Worm (Caenorhabditis elegans) whole organism, young adult: Measurements from ENCODE around the gene Y43B11AL.1.

Experiments used
- B0019.2 ChIP-seq: fragments of 200-800 bp; sonication (Bioruptor generic); conservative IDR thresholded peaks from 2 replicates; pipeline ENCODE4 v1.3.6; 2022; ENCODE audit warnings: missing genetic modification reagents, missing genetic modification characterization, missing compliant biosample characterization
- B0035.1 ChIP-seq: sonication (generic microtip); optimal IDR thresholded peaks from 2 replicates; lab custom pipeline; 2016; ENCODE audit warnings: missing genetic modification characterization, mild to moderate bottlenecking, missing compliant biosample characterization, missing genotype, missing genetic modification reagents
- B0261.1 ChIP-seq: sonication (generic microtip); optimal IDR thresholded peaks from 2 replicates; lab custom pipeline; 2016; ENCODE audit warnings: mild to moderate bottlenecking, missing genetic modification characterization, moderate library complexity, missing compliant biosample characterization
- B0336.3 ChIP-seq: fragments of 200-800 bp; sonication (Bioruptor generic); IDR thresholded peaks from 2 replicates; pipeline ENCODE4 v1.3.6; 2022; ENCODE audit warnings: missing genetic modification characterization, missing compliant biosample characterization
- C06A6.2 ChIP-seq: fragments of 200-800 bp; sonication (Bioruptor generic); conservative IDR thresholded peaks from 2 replicates; pipeline ENCODE4 v1.3.6; 2022; ENCODE audit warnings: missing genetic modification characterization, missing compliant biosample characterization
- C17E4.6 ChIP-seq: fragments of 200-800 bp; sonication (Bioruptor generic); IDR thresholded peaks from 2 replicates; pipeline ENCODE4 v1.3.6; 2022; ENCODE audit warnings: missing genetic modification reagents, missing genetic modification characterization, missing compliant biosample characterization
- D2030.7 ChIP-seq: fragments of 200-800 bp; sonication (Bioruptor generic); IDR thresholded peaks from 2 replicates; pipeline ENCODE4 v1.3.6; 2022; ENCODE audit warnings: missing genetic modification reagents, missing genetic modification characterization, missing compliant biosample characterization
- F23B12.7 ChIP-seq: sonication (generic microtip); optimal IDR thresholded peaks from 2 replicates; lab custom pipeline; 2017; ENCODE audit warnings: missing genetic modification characterization, mild to moderate bottlenecking, missing compliant biosample characterization, antibody characterized with exemption, moderate library complexity; ENCODE audit not compliant: insufficient read depth
- F39B2.1 ChIP-seq: fragments of 200-800 bp; sonication (Bioruptor generic); IDR thresholded peaks from 2 replicates; pipeline ENCODE4 v1.3.6; 2022; ENCODE audit warnings: missing genetic modification reagents, missing genetic modification characterization, missing compliant biosample characterization
- F52B5.7 ChIP-seq: sonication (generic microtip); optimal IDR thresholded peaks from 2 replicates; lab custom pipeline; 2016; ENCODE audit warnings: mild to moderate bottlenecking, missing genetic modification characterization, missing compliant biosample characterization
- F55B11.4 ChIP-seq: sonication (generic microtip); optimal IDR thresholded peaks from 2 replicates; lab custom pipeline; 2016; ENCODE audit warnings: missing compliant biosample characterization, missing genetic modification characterization, borderline replicate concordance; ENCODE audit not compliant: insufficient read depth
- F57C9.4 ChIP-seq: sonication (generic microtip); optimal IDR thresholded peaks from 2 replicates; lab custom pipeline; 2017; ENCODE audit warnings: mild to moderate bottlenecking, missing genetic modification characterization, missing compliant biosample characterization
- Y53G8AR.9 ChIP-seq: fragments of 200-800 bp; sonication (Bioruptor generic); conservative IDR thresholded peaks from 2 replicates; pipeline ENCODE4 v1.3.6; 2022; ENCODE audit warnings: missing genetic modification reagents, missing genetic modification characterization, missing compliant biosample characterization
- Y56A3A.18 ChIP-seq: fragments of 200-800 bp; sonication (Bioruptor generic); IDR thresholded peaks from 2 replicates; pipeline ENCODE4 v1.3.6; 2022; ENCODE audit warnings: missing genetic modification reagents, missing genetic modification characterization, missing compliant biosample characterization
- bed-1 ChIP-seq: fragments of 200-800 bp; sonication (Bioruptor generic); IDR thresholded peaks from 2 replicates; pipeline ENCODE4 v1.3.6; 2022; ENCODE audit warnings: missing genetic modification reagents, missing genetic modification characterization, missing compliant biosample characterization
- ccch-3 ChIP-seq: fragments of 200-800 bp; sonication (Bioruptor generic); optimal IDR thresholded peaks from 2 replicates; lab custom pipeline; 2018; ENCODE audit warnings: mild to moderate bottlenecking, missing genetic modification characterization, missing compliant biosample characterization
- ceh-27 ChIP-seq: fragments of 200-800 bp; sonication (Bioruptor generic); optimal IDR thresholded peaks from 2 replicates; lab custom pipeline; 2018; ENCODE audit warnings: mild to moderate bottlenecking, missing genetic modification characterization, moderate library complexity, missing compliant biosample characterization
- ceh-40 ChIP-seq: fragments of 200-800 bp; sonication (Bioruptor generic); IDR thresholded peaks from 2 replicates; pipeline ENCODE4 v1.3.6; 2022; ENCODE audit warnings: missing genetic modification characterization, missing compliant biosample characterization
- die-1 ChIP-seq: sonication (generic microtip); optimal IDR thresholded peaks from 2 replicates; lab custom pipeline; 2016; ENCODE audit warnings: missing genotype, mild to moderate bottlenecking, missing genetic modification characterization, missing compliant biosample characterization
- efl-1 ChIP-seq: fragments of 150-350 bp; optimal IDR thresholded peaks from 2 replicates; lab custom pipeline; 2014; ENCODE audit warnings: missing biosample characterization, missing genetic modification reagents, missing genetic modification characterization
- egl-44 ChIP-seq: fragments of 200-800 bp; sonication (Bioruptor generic); IDR thresholded peaks from 2 replicates; pipeline ENCODE4 v1.3.6; 2022; ENCODE audit warnings: missing genetic modification reagents, missing genetic modification characterization, missing compliant biosample characterization
- ets-4 ChIP-seq: fragments of 200-800 bp; sonication (Bioruptor generic); optimal IDR thresholded peaks from 2 replicates; lab custom pipeline; 2018; ENCODE audit warnings: mild to moderate bottlenecking, missing genetic modification characterization, missing compliant biosample characterization
- fkh-3 ChIP-seq: sonication (generic microtip); optimal IDR thresholded peaks from 2 replicates; lab custom pipeline; 2016; ENCODE audit warnings: mild to moderate bottlenecking, missing genetic modification characterization, missing compliant biosample characterization
- gei-17 ChIP-seq: fragments of 200-800 bp; sonication (Bioruptor generic); optimal IDR thresholded peaks from 2 replicates; lab custom pipeline; 2018; ENCODE audit warnings: mild to moderate bottlenecking, missing genetic modification characterization, missing compliant biosample characterization
- him-1 ChIP-seq: sonication (generic microtip); optimal IDR thresholded peaks from 2 replicates; lab custom pipeline; 2016; ENCODE audit warnings: missing genotype, missing genetic modification reagents, missing genetic modification characterization, missing compliant biosample characterization
- let-607 ChIP-seq, 2 experiments: fragments of 200-800 bp in 1 of 2; sonication (Bioruptor generic) in 1 of 2; sonication (generic microtip) in 1 of 2; optimal IDR thresholded peaks; 2 replicates each; lab custom pipeline; 2016 to 2018; ENCODE audit warnings: mild to moderate bottlenecking in 2 of 2, missing compliant biosample characterization in 2 of 2, missing genetic modification characterization in 2 of 2, moderate library complexity in 2 of 2, missing genotype in 1 of 2
- lin-26 ChIP-seq: fragments of 200-800 bp; sonication (Bioruptor generic); IDR thresholded peaks from 2 replicates; pipeline ENCODE4 v1.3.6; 2022; ENCODE audit warnings: missing genetic modification reagents, missing genetic modification characterization, missing compliant biosample characterization
- lin-35 ChIP-seq, 3 experiments: fragments of 150-350 bp in 2 of 3; sonication (generic microtip) in 1 of 3; optimal IDR thresholded peaks; 2 replicates each; lab custom pipeline; 2014 to 2018; ENCODE audit warnings: missing biosample characterization in 3 of 3, missing genetic modification characterization in 3 of 3, missing genetic modification reagents in 3 of 3
- lin-54 ChIP-seq: fragments of 200-800 bp; sonication (Bioruptor generic); optimal IDR thresholded peaks from 2 replicates; lab custom pipeline; 2018; ENCODE audit warnings: mild to moderate bottlenecking, missing genetic modification characterization, missing compliant biosample characterization
- lir-1 ChIP-seq: fragments of 200-800 bp; sonication (Bioruptor generic); conservative IDR thresholded peaks from 2 replicates; pipeline ENCODE4 v1.3.6; 2022; ENCODE audit warnings: missing genetic modification reagents, missing genetic modification characterization, missing compliant biosample characterization
- mxl-1 ChIP-seq: sonication (generic microtip); optimal IDR thresholded peaks from 2 replicates; lab custom pipeline; 2016; ENCODE audit warnings: missing genetic modification characterization, missing compliant biosample characterization
- nfya-1 ChIP-seq: sonication (generic microtip); optimal IDR thresholded peaks from 2 replicates; lab custom pipeline; 2017; ENCODE audit warnings: antibody characterized with exemption, missing compliant biosample characterization, missing genetic modification characterization, borderline replicate concordance; ENCODE audit not compliant: insufficient read depth
- nfyb-1 ChIP-seq: fragments of 200-800 bp; sonication (Bioruptor generic); IDR thresholded peaks from 2 replicates; pipeline ENCODE4 v1.3.6; 2022; ENCODE audit warnings: missing genetic modification reagents, missing genetic modification characterization, missing compliant biosample characterization
- nhr-120 ChIP-seq: fragments of 200-800 bp; sonication (Bioruptor generic); IDR thresholded peaks from 2 replicates; pipeline ENCODE4 v1.3.6; 2022; ENCODE audit warnings: missing genetic modification characterization, missing compliant biosample characterization
- nhr-27 ChIP-seq: fragments of 200-800 bp; sonication (Bioruptor generic); optimal IDR thresholded peaks from 2 replicates; lab custom pipeline; 2018; ENCODE audit warnings: mild to moderate bottlenecking, missing genetic modification characterization, moderate library complexity, missing compliant biosample characterization
- nhr-90 ChIP-seq: sonication (generic microtip); optimal IDR thresholded peaks from 2 replicates; lab custom pipeline; 2016; ENCODE audit warnings: missing genotype, mild to moderate bottlenecking, missing genetic modification characterization, missing compliant biosample characterization
- pbrm-1 ChIP-seq: fragments of 200-800 bp; sonication (Bioruptor generic); IDR thresholded peaks from 2 replicates; pipeline ENCODE4 v1.3.6; 2022; ENCODE audit warnings: missing genetic modification reagents, missing genetic modification characterization, missing compliant biosample characterization
- repo-1 ChIP-seq: sonication (generic microtip); optimal IDR thresholded peaks from 2 replicates; lab custom pipeline; 2017; ENCODE audit warnings: mild to moderate bottlenecking, missing genetic modification characterization, missing compliant biosample characterization
- sdz-38 ChIP-seq: sonication (generic microtip); optimal IDR thresholded peaks from 2 replicates; lab custom pipeline; 2016; ENCODE audit warnings: missing genotype, missing genetic modification characterization, missing compliant biosample characterization
- snpc-3.4 ChIP-seq: sonication (generic microtip); optimal IDR thresholded peaks from 2 replicates; lab custom pipeline; 2017; ENCODE audit warnings: missing genetic modification characterization, mild to moderate bottlenecking, missing compliant biosample characterization, antibody characterized with exemption, moderate library complexity, missing genotype, missing genetic modification reagents
- snpc-4 ChIP-seq, 5 experiments: fragments of 150-350 bp in 1 of 5; sonication (generic microtip) in 4 of 5; optimal IDR thresholded peaks; 2 replicates each; lab custom pipeline; 2014 to 2018; ENCODE audit warnings: missing genetic modification characterization in 5 of 5, missing biosample characterization in 3 of 5, antibody characterized with exemption in 2 of 5, mild to moderate bottlenecking in 2 of 5, missing compliant biosample characterization in 2 of 5, missing genotype in 2 of 5, moderate library complexity in 2 of 5, missing genetic modification reagents in 1 of 5
- somi-1 ChIP-seq: fragments of 200-800 bp; sonication (Bioruptor generic); optimal IDR thresholded peaks from 2 replicates; lab custom pipeline; 2018; ENCODE audit warnings: mild to moderate bottlenecking, missing genetic modification characterization, missing compliant biosample characterization
- tbx-9 ChIP-seq: sonication (generic microtip); optimal IDR thresholded peaks from 2 replicates; lab custom pipeline; 2016; ENCODE audit warnings: borderline replicate concordance, missing genetic modification characterization, inconsistent platforms, missing compliant biosample characterization
- xnd-1 ChIP-seq: sonication (generic microtip); optimal IDR thresholded peaks from 2 replicates; lab custom pipeline; 2016; ENCODE audit warnings: missing genotype, missing genetic modification reagents, missing genetic modification characterization, missing compliant biosample characterization
- ztf-25 ChIP-seq: fragments of 200-800 bp; sonication (Bioruptor generic); IDR thresholded peaks from 2 replicates; pipeline ENCODE4 v1.3.6; 2022; ENCODE audit warnings: missing genetic modification reagents, missing genetic modification characterization, missing compliant biosample characterization
- ztf-26 ChIP-seq: sonication (generic microtip); optimal IDR thresholded peaks from 2 replicates; lab custom pipeline; 2017; ENCODE audit warnings: missing genetic modification characterization, missing compliant biosample characterization
- ztf-3 ChIP-seq: fragments of 200-800 bp; sonication (Bioruptor generic); optimal IDR thresholded peaks from 2 replicates; lab custom pipeline; 2018; ENCODE audit warnings: mild to moderate bottlenecking, missing genetic modification characterization, missing compliant biosample characterization

Gene Y43B11AL.1

DNA sequence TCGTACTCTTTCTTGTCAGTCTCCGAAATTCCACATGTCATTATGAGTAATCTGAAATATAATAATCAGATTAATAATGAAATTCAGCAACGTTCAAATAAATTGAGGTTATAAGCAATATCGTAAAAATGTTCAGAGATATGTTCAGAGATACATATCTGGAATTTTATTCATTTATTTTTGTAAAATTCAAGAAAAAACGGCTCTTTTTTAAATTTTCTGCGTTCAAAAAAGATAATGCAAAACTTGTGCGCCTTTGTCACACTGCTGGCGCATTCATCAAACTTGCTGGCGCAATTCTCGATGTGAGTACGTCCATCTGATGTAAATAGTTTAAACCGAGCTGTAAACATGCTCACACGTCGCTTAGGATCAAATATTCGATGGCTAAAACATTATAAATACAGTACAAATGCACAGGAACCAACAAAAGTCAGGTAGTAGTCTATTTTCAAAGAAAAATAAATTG lies 38.1 kb downstream of the Y43B11AL.1 start, which contains the start of the genes rde-8 and ZC477.3 (continued):
- peak; percentile 48 for TF ChIP-seq snpc-3.4 (tag; lab: Kevin White, UChicago)
- TF ChIP-seq ccch-3: no peak
- TF ChIP-seq xnd-1 (tag; lab: Kevin White, UChicago): peak; percentile 17
- TF ChIP-seq die-1: no peak
- no peak for TF ChIP-seq F23B12.7
- TF ChIP-seq tbx-9: no peak
- no peak for TF ChIP-seq ceh-40 (GFP tag; lab: Robert Waterston, UW)
- TF ChIP-seq snpc-4 (GFP tag; optimal IDR thresholded peaks at IDR 0.05; lab: Kevin White, UChicago): no peak
- peak in 3 of 4 experiments; percentile 31 to 79 (median 70) for TF ChIP-seq snpc-4 (tag; optimal IDR thresholded peaks at IDR 0.05; lab: Kevin White, UChicago)
- no peak for TF ChIP-seq somi-1 (GFP tag; lab: Kevin White, UChicago)
- TF ChIP-seq F39B2.1 (GFP tag; lab: Robert Waterston, UW): no peak
- TF ChIP-seq ztf-26 (tag; lab: Kevin White, UChicago): no peak
- peak in 1 of 3 experiments; percentile 77 for TF ChIP-seq lin-35 (GFP tag; optimal IDR thresholded peaks at IDR 0.05; lab: Kevin White, UChicago)
- TF ChIP-seq let-607 (tag; optimal IDR thresholded peaks at IDR 0.05; lab: Kevin White, UChicago): no peak
- TF ChIP-seq B0336.3 (GFP tag; lab: Robert Waterston, UW): peak; percentile 54; the same call in 1 of the 2 replicates
- no peak for TF ChIP-seq ztf-25
- TF ChIP-seq fkh-3 (tag; lab: Kevin White, UChicago): no peak
- TF ChIP-seq efl-1 (GFP tag; lab: Kevin White, UChicago): peak; percentile 12
- 0 out of 2 replicates have a peak, but pooled peaks have one; percentile 30 for TF ChIP-seq Y53G8AR.9 (GFP tag; lab: Robert Waterston, UW)
- TF ChIP-seq F57C9.4 (tag; lab: Kevin White, UChicago): no peak
- TF ChIP-seq nhr-120 (GFP tag; lab: Robert Waterston, UW): no peak
- TF ChIP-seq F55B11.4: no peak
- TF ChIP-seq pbrm-1 (GFP tag; lab: Robert Waterston, UW): 0 out of 2 replicates have a peak, but pooled peaks have one; percentile 36
- TF ChIP-seq ceh-27 (GFP tag; lab: Kevin White, UChicago): no peak
- TF ChIP-seq C06A6.2 (GFP tag; lab: Robert Waterston, UW): no peak
- no peak for TF ChIP-seq lin-26 (GFP tag; lab: Robert Waterston, UW)
- TF ChIP-seq nhr-27: no peak
- TF ChIP-seq nhr-90 (tag; lab: Kevin White, UChicago): no peak
- no peak for TF ChIP-seq repo-1
- TF ChIP-seq D2030.7: no peak
- no peak for TF ChIP-seq sdz-38 (tag; lab: Kevin White, UChicago)
- no peak for TF ChIP-seq ztf-3
- no peak for TF ChIP-seq Y56A3A.18
- no peak for TF ChIP-seq B0035.1
- no peak for TF ChIP-seq ets-4 (GFP tag; lab: Kevin White, UChicago)
- no peak for TF ChIP-seq bed-1 (GFP tag; lab: Robert Waterston, UW)
- no peak for TF ChIP-seq B0019.2
- no peak for TF ChIP-seq egl-44 (GFP tag; lab: Robert Waterston, UW)
- 0 out of 2 replicates have a peak, but pooled peaks have one; percentile 29 for TF ChIP-seq nfyb-1 (GFP tag; lab: Robert Waterston, UW)
- no peak for TF ChIP-seq mxl-1
- TF ChIP-seq C17E4.6 (GFP tag; lab: Robert Waterston, UW): no peak
- peak; percentile 74 for TF ChIP-seq lin-54 (GFP tag; lab: Kevin White, UChicago)
- TF ChIP-seq F52B5.7 (tag; lab: Kevin White, UChicago): no peak
- TF ChIP-seq nfya-1 (tag; lab: Kevin White, UChicago): no peak
- TF ChIP-seq lir-1 (GFP tag; lab: Robert Waterston, UW): peak; percentile 19; the same call in 1 of the 2 replicates
- TF ChIP-seq him-1 (tag; lab: Kevin White, UChicago): no peak
- no peak for TF ChIP-seq B0261.1 (tag; lab: Kevin White, UChicago)
- no peak for TF ChIP-seq gei-17 (GFP tag; lab: Kevin White, UChicago)
